Worm (Caenorhabditis elegans): ENCODE measurements around the gene T23G4.2.

Gene T23G4.2

ce11 chrIV:13682733-13683132 is 6.6 kb downstream of the T23G4.2 start:
- TF ChIP-seq unc-62 (GFP tag; optimal IDR thresholded peaks at IDR 0.05) (peak; percentile 94), lsy-12 (tag; optimal IDR thresholded peaks at IDR 0.05) (no peak), snpc-4 (tag; optimal IDR thresholded peaks at IDR 0.05) (no peak), ceh-28 (tag; optimal IDR thresholded peaks at IDR 0.05) (peak; percentile 13), ceh-82 (tag; optimal IDR thresholded peaks at IDR 0.05) (no peak), ceh-16 (tag; optimal IDR thresholded peaks at IDR 0.05) (no peak), nfya-1 (tag; optimal IDR thresholded peaks at IDR 0.05; ENCODE audit: insufficient read depth) (peak; percentile 40), sea-2 (GFP tag; optimal IDR thresholded peaks at IDR 0.05) (no peak), fkh-10 (GFP tag; optimal IDR thresholded peaks at IDR 0.05) (no peak), nhr-23 (tag; optimal IDR thresholded peaks at IDR 0.05) (peak; percentile 93), ceh-9 (tag; optimal IDR thresholded peaks at IDR 0.05) (no peak), nhr-77 (tag; optimal IDR thresholded peaks at IDR 0.05) (no peak), nhr-25 (tag; optimal IDR thresholded peaks at IDR 0.05) (peak; percentile 79), eor-1 (tag; optimal IDR thresholded peaks at IDR 0.05) (no peak), aly-2 (tag; optimal IDR thresholded peaks at IDR 0.05) (no peak), ZK546.5 (tag; optimal IDR thresholded peaks at IDR 0.05) (no peak), lin-39 (tag; optimal IDR thresholded peaks at IDR 0.05) (peak; percentile 19), elt-2 (tag; optimal IDR thresholded peaks at IDR 0.05) (no peak), tbx-2 (tag; optimal IDR thresholded peaks at IDR 0.05) (no peak), nhr-237 (tag; optimal IDR thresholded peaks at IDR 0.05) (no peak), nhr-67 (tag; optimal IDR thresholded peaks at IDR 0.05) (no peak), nhr-43 (tag; optimal IDR thresholded peaks at IDR 0.05; ENCODE audit: poor library complexity, severe bottlenecking) (peak; percentile 86), elt-3 (tag; optimal IDR thresholded peaks at IDR 0.05) (peak; percentile 38 to 95 (median 85))

- peak; percentile 93 for TF ChIP-seq nfya-1 (tag; optimal IDR thresholded peaks at IDR 0.05; ENCODE audit: insufficient read depth)
- TF ChIP-seq fos-1 (tag; optimal IDR thresholded peaks at IDR 0.05) = no peak
- TF ChIP-seq R02D3.7 (tag; optimal IDR thresholded peaks at IDR 0.05) = no peak
These were observed 9.9 kb downstream of the T23G4.2 start for ce11 chrIV:13679495-13679894.

- no peak for TF ChIP-seq lsy-12 (tag; optimal IDR thresholded peaks at IDR 0.05)
These were observed 10.7 kb downstream of the T23G4.2 start, which contains the start of gene srlf-26 for ce11 chrIV:13678649-13679048. Gene srlf-26 (plus strand): TSS chrIV:13678949.

ce11 chrIV:13673504-13673903 is 15.9 kb downstream of the T23G4.2 start, which contains the start of gene oac-48:
Gene oac-48 (plus strand): TSS chrIV:13673804.
- TF ChIP-seq lin-15B (tag; optimal IDR thresholded peaks at IDR 0.05) (no peak), ceh-82 (tag; optimal IDR thresholded peaks at IDR 0.05) (no peak), skn-1 (tag; optimal IDR thresholded peaks at IDR 0.05) (no peak), eor-1 (tag; optimal IDR thresholded peaks at IDR 0.05) (no peak)

- no peak for TF ChIP-seq mml-1 (tag; optimal IDR thresholded peaks at IDR 0.05)
- no peak for TF ChIP-seq skn-1 (tag; optimal IDR thresholded peaks at IDR 0.05)
- TF ChIP-seq nhr-11 (tag; optimal IDR thresholded peaks at IDR 0.05) = no peak
- no peak for TF ChIP-seq mdl-1 (tag; optimal IDR thresholded peaks at IDR 0.05)
- TF ChIP-seq ztf-11 (tag; optimal IDR thresholded peaks at IDR 0.05) = no peak
- no peak for TF ChIP-seq egl-27 (tag; optimal IDR thresholded peaks at IDR 0.05)
- TF ChIP-seq R02D3.7 (tag; optimal IDR thresholded peaks at IDR 0.05) = no peak
- TF ChIP-seq elt-2 (tag; optimal IDR thresholded peaks at IDR 0.05) = no peak
These were observed 22.4 kb downstream of the T23G4.2 start, which contains the start of gene fbxa-215 for ce11 chrIV:13666849-13667430. Gene fbxa-215 (minus strand): TSS chrIV:13666909.

- TF ChIP-seq lin-39 (tag; optimal IDR thresholded peaks at IDR 0.05) = no peak
- no peak for TF ChIP-seq unc-62 (GFP tag; optimal IDR thresholded peaks at IDR 0.05)
- no peak for TF ChIP-seq nhr-67 (tag; optimal IDR thresholded peaks at IDR 0.05)
- TF ChIP-seq ceh-16 (tag; optimal IDR thresholded peaks at IDR 0.05) = no peak
These were observed 24.3 kb downstream of the T23G4.2 start for ce11 chrIV:13665073-13665472.

All from whole organism, L3 larva.